Worm (Caenorhabditis elegans) whole organism, young adult: ENCODE data around the gene F31E3.12.

Experiments
- B0019.2 ChIP-seq: fragments of 200-800 bp; sonication (Bioruptor generic); conservative IDR thresholded peaks from 2 replicates; pipeline ENCODE4 v1.3.6; 2022; ENCODE audit warnings: missing genetic modification reagents, missing genetic modification characterization, missing compliant biosample characterization
- C06A6.2 ChIP-seq: fragments of 200-800 bp; sonication (Bioruptor generic); conservative IDR thresholded peaks from 2 replicates; pipeline ENCODE4 v1.3.6; 2022; ENCODE audit warnings: missing genetic modification characterization, missing compliant biosample characterization
- C17E4.6 ChIP-seq: fragments of 200-800 bp; sonication (Bioruptor generic); IDR thresholded peaks from 2 replicates; pipeline ENCODE4 v1.3.6; 2022; ENCODE audit warnings: missing genetic modification reagents, missing genetic modification characterization, missing compliant biosample characterization
- D2030.7 ChIP-seq: fragments of 200-800 bp; sonication (Bioruptor generic); IDR thresholded peaks from 2 replicates; pipeline ENCODE4 v1.3.6; 2022; ENCODE audit warnings: missing genetic modification reagents, missing genetic modification characterization, missing compliant biosample characterization
- F22D6.2 ChIP-seq: sonication (generic microtip); optimal IDR thresholded peaks from 2 replicates; lab custom pipeline; 2016; ENCODE audit warnings: mild to moderate bottlenecking, missing genetic modification characterization, missing compliant biosample characterization
- F33H1.4 ChIP-seq: fragments of 200-800 bp; sonication (Bioruptor generic); IDR thresholded peaks from 2 replicates; pipeline ENCODE4 v1.3.6; 2022; ENCODE audit warnings: missing genetic modification reagents, missing genetic modification characterization, missing compliant biosample characterization
- F39B2.1 ChIP-seq: fragments of 200-800 bp; sonication (Bioruptor generic); IDR thresholded peaks from 2 replicates; pipeline ENCODE4 v1.3.6; 2022; ENCODE audit warnings: missing genetic modification reagents, missing genetic modification characterization, missing compliant biosample characterization
- F49E8.2 ChIP-seq: sonication (generic microtip); optimal IDR thresholded peaks from 3 replicates; lab custom pipeline; 2017; ENCODE audit warnings: missing genetic modification characterization, mild to moderate bottlenecking, missing compliant biosample characterization, antibody characterized with exemption, moderate library complexity; ENCODE audit not compliant: insufficient read depth
- F55B11.4 ChIP-seq: sonication (generic microtip); optimal IDR thresholded peaks from 2 replicates; lab custom pipeline; 2016; ENCODE audit warnings: missing compliant biosample characterization, missing genetic modification characterization, borderline replicate concordance; ENCODE audit not compliant: insufficient read depth
- F57A8.1 ChIP-seq: fragments of 200-800 bp; sonication (Bioruptor generic); optimal IDR thresholded peaks from 2 replicates; lab custom pipeline; 2018; ENCODE audit warnings: mild to moderate bottlenecking, missing genetic modification characterization, moderate library complexity, missing compliant biosample characterization
- T07F8.4 ChIP-seq: sonication (generic microtip); optimal IDR thresholded peaks from 2 replicates; lab custom pipeline; 2016; ENCODE audit warnings: mild to moderate bottlenecking, missing genetic modification characterization, moderate library complexity, missing compliant biosample characterization
- Y53F4B.3 ChIP-seq: fragments of 200-800 bp; sonication (Bioruptor generic); IDR thresholded peaks from 2 replicates; pipeline ENCODE4 v1.3.6; 2022; ENCODE audit warnings: missing genetic modification reagents, missing genetic modification characterization, missing compliant biosample characterization
- Y56A3A.18 ChIP-seq: fragments of 200-800 bp; sonication (Bioruptor generic); IDR thresholded peaks from 2 replicates; pipeline ENCODE4 v1.3.6; 2022; ENCODE audit warnings: missing genetic modification reagents, missing genetic modification characterization, missing compliant biosample characterization
- Y95B8A.8 ChIP-seq: fragments of 200-800 bp; sonication (Bioruptor generic); IDR thresholded peaks from 2 replicates; pipeline ENCODE4 v1.3.6; 2022; ENCODE audit warnings: missing genetic modification reagents, missing genetic modification characterization, missing compliant biosample characterization
- ZK185.1 ChIP-seq: sonication (generic microtip); optimal IDR thresholded peaks from 2 replicates; lab custom pipeline; 2016; ENCODE audit warnings: mild to moderate bottlenecking, missing genetic modification characterization, missing compliant biosample characterization; ENCODE audit not compliant: poor library complexity, severe bottlenecking
- aptf-2 ChIP-seq: fragments of 200-800 bp; sonication (Bioruptor generic); conservative IDR thresholded peaks from 2 replicates; pipeline ENCODE4 v1.3.6; 2022; ENCODE audit warnings: missing genetic modification reagents, missing genetic modification characterization, missing compliant biosample characterization
- athp-1 ChIP-seq: sonication (generic microtip); optimal IDR thresholded peaks from 2 replicates; lab custom pipeline; 2017; ENCODE audit warnings: mild to moderate bottlenecking, missing genetic modification characterization, missing compliant biosample characterization
- attf-3 ChIP-seq: fragments of 200-800 bp; sonication (Bioruptor generic); conservative IDR thresholded peaks from 2 replicates; pipeline ENCODE4 v1.3.6; 2022; ENCODE audit warnings: missing genetic modification reagents, missing genetic modification characterization, missing compliant biosample characterization
- attf-5 ChIP-seq: fragments of 200-800 bp; sonication (Bioruptor generic); optimal IDR thresholded peaks from 2 replicates; lab custom pipeline; 2018; ENCODE audit warnings: mild to moderate bottlenecking, missing genetic modification characterization, missing compliant biosample characterization
- bed-2 ChIP-seq: fragments of 200-800 bp; sonication (Bioruptor generic); IDR thresholded peaks from 2 replicates; pipeline ENCODE4 v1.3.6; 2022; ENCODE audit warnings: missing genetic modification reagents, missing genetic modification characterization, missing compliant biosample characterization
- ccch-3 ChIP-seq: fragments of 200-800 bp; sonication (Bioruptor generic); optimal IDR thresholded peaks from 2 replicates; lab custom pipeline; 2018; ENCODE audit warnings: mild to moderate bottlenecking, missing genetic modification characterization, missing compliant biosample characterization
- cebp-1 ChIP-seq, 2 experiments: fragments of 200-800 bp in 1 of 2; sonication (Bioruptor generic) in 1 of 2; sonication (generic microtip) in 1 of 2; IDR thresholded peaks in 1 of 2; optimal IDR thresholded peaks in 1 of 2; 2 replicates each; pipeline versions ENCODE4 v1.3.6 to Lab custom; 2017 to 2022; ENCODE audit warnings: missing compliant biosample characterization in 2 of 2, missing genetic modification characterization in 2 of 2, mild to moderate bottlenecking in 1 of 2, missing genetic modification reagents in 1 of 2, moderate library complexity in 1 of 2
- ceh-100 ChIP-seq: fragments of 200-800 bp; sonication (Bioruptor generic); IDR thresholded peaks from 2 replicates; pipeline ENCODE4 v1.3.6; 2022; ENCODE audit warnings: missing genetic modification reagents, missing genetic modification characterization, missing compliant biosample characterization
- ceh-79 ChIP-seq: sonication (generic microtip); optimal IDR thresholded peaks from 2 replicates; lab custom pipeline; 2017; ENCODE audit warnings: mild to moderate bottlenecking, missing genetic modification characterization, missing compliant biosample characterization
- chd-7 ChIP-seq: sonication (generic microtip); optimal IDR thresholded peaks from 2 replicates; lab custom pipeline; 2016; ENCODE audit warnings: mild to moderate bottlenecking, missing genetic modification characterization, moderate library complexity, missing compliant biosample characterization
- egrh-3 ChIP-seq: fragments of 200-800 bp; sonication (Bioruptor generic); IDR thresholded peaks from 2 replicates; pipeline ENCODE4 v1.3.6; 2022; ENCODE audit warnings: missing genetic modification reagents, missing genetic modification characterization, missing compliant biosample characterization
- ets-4 ChIP-seq: fragments of 200-800 bp; sonication (Bioruptor generic); optimal IDR thresholded peaks from 2 replicates; lab custom pipeline; 2018; ENCODE audit warnings: mild to moderate bottlenecking, missing genetic modification characterization, missing compliant biosample characterization
- him-1 ChIP-seq: sonication (generic microtip); optimal IDR thresholded peaks from 2 replicates; lab custom pipeline; 2016; ENCODE audit warnings: missing genotype, missing genetic modification reagents, missing genetic modification characterization, missing compliant biosample characterization
- hsf-1 ChIP-seq: fragments of 200-800 bp; sonication (Bioruptor generic); IDR thresholded peaks from 2 replicates; pipeline ENCODE4 v1.3.6; 2022; ENCODE audit warnings: missing genetic modification reagents, missing genetic modification characterization, missing compliant biosample characterization
- let-526 ChIP-seq: fragments of 200-800 bp; sonication (Bioruptor generic); IDR thresholded peaks from 2 replicates; pipeline ENCODE4 v1.3.6; 2022; ENCODE audit warnings: missing genetic modification reagents, missing genetic modification characterization, missing compliant biosample characterization
- lin-35 ChIP-seq, 3 experiments: fragments of 150-350 bp in 2 of 3; sonication (generic microtip) in 1 of 3; optimal IDR thresholded peaks; 2 replicates each; lab custom pipeline; 2014 to 2018; ENCODE audit warnings: missing biosample characterization in 3 of 3, missing genetic modification characterization in 3 of 3, missing genetic modification reagents in 3 of 3
- lin-54 ChIP-seq: fragments of 200-800 bp; sonication (Bioruptor generic); optimal IDR thresholded peaks from 2 replicates; lab custom pipeline; 2018; ENCODE audit warnings: mild to moderate bottlenecking, missing genetic modification characterization, missing compliant biosample characterization
- madf-3 ChIP-seq: fragments of 200-800 bp; sonication (Bioruptor generic); IDR thresholded peaks from 2 replicates; pipeline ENCODE4 v1.3.6; 2022; ENCODE audit warnings: missing genetic modification reagents, missing genetic modification characterization, missing compliant biosample characterization
- mel-28 ChIP-seq: sonication (generic microtip); optimal IDR thresholded peaks from 2 replicates; lab custom pipeline; 2016; ENCODE audit warnings: borderline replicate concordance, mild to moderate bottlenecking, missing genetic modification characterization, missing compliant biosample characterization
- mxl-1 ChIP-seq: sonication (generic microtip); optimal IDR thresholded peaks from 2 replicates; lab custom pipeline; 2016; ENCODE audit warnings: missing genetic modification characterization, missing compliant biosample characterization
- nfyb-1 ChIP-seq: fragments of 200-800 bp; sonication (Bioruptor generic); IDR thresholded peaks from 2 replicates; pipeline ENCODE4 v1.3.6; 2022; ENCODE audit warnings: missing genetic modification reagents, missing genetic modification characterization, missing compliant biosample characterization
- nhr-120 ChIP-seq: fragments of 200-800 bp; sonication (Bioruptor generic); IDR thresholded peaks from 2 replicates; pipeline ENCODE4 v1.3.6; 2022; ENCODE audit warnings: missing genetic modification characterization, missing compliant biosample characterization
- nhr-27 ChIP-seq: fragments of 200-800 bp; sonication (Bioruptor generic); optimal IDR thresholded peaks from 2 replicates; lab custom pipeline; 2018; ENCODE audit warnings: mild to moderate bottlenecking, missing genetic modification characterization, moderate library complexity, missing compliant biosample characterization
- nhr-80 ChIP-seq: sonication (generic microtip); optimal IDR thresholded peaks from 2 replicates; lab custom pipeline; 2016; ENCODE audit warnings: missing genetic modification characterization, missing compliant biosample characterization
- nhr-90 ChIP-seq: sonication (generic microtip); optimal IDR thresholded peaks from 2 replicates; lab custom pipeline; 2016; ENCODE audit warnings: missing genotype, mild to moderate bottlenecking, missing genetic modification characterization, missing compliant biosample characterization
- rcor-1 ChIP-seq: fragments of 200-800 bp; sonication (Bioruptor generic); IDR thresholded peaks from 2 replicates; pipeline ENCODE4 v1.3.6; 2022; ENCODE audit warnings: missing genetic modification reagents, missing genetic modification characterization, missing compliant biosample characterization
- sptf-2 ChIP-seq: fragments of 200-800 bp; sonication (Bioruptor generic); optimal IDR thresholded peaks from 2 replicates; lab custom pipeline; 2018; ENCODE audit warnings: mild to moderate bottlenecking, missing genetic modification characterization, missing compliant biosample characterization
- tbp1 ChIP-seq: fragments of 200-800 bp; sonication (Bioruptor generic); optimal IDR thresholded peaks from 2 replicates; lab custom pipeline; 2018; ENCODE audit warnings: mild to moderate bottlenecking, missing genetic modification characterization, missing compliant biosample characterization
- unc-130 ChIP-seq: sonication (generic microtip); optimal IDR thresholded peaks from 2 replicates; lab custom pipeline; 2016; ENCODE audit warnings: missing genetic modification reagents, missing genetic modification characterization, missing compliant biosample characterization
- xnd-1 ChIP-seq: sonication (generic microtip); optimal IDR thresholded peaks from 2 replicates; lab custom pipeline; 2016; ENCODE audit warnings: missing genotype, missing genetic modification reagents, missing genetic modification characterization, missing compliant biosample characterization
- ztf-22 ChIP-seq: fragments of 200-800 bp; sonication (Bioruptor generic); optimal IDR thresholded peaks from 2 replicates; lab custom pipeline; 2018; ENCODE audit warnings: mild to moderate bottlenecking, missing genetic modification characterization, moderate library complexity, missing compliant biosample characterization
- ztf-26 ChIP-seq: sonication (generic microtip); optimal IDR thresholded peaks from 2 replicates; lab custom pipeline; 2017; ENCODE audit warnings: missing genetic modification characterization, missing compliant biosample characterization
- ztf-3 ChIP-seq: fragments of 200-800 bp; sonication (Bioruptor generic); optimal IDR thresholded peaks from 2 replicates; lab custom pipeline; 2018; ENCODE audit warnings: mild to moderate bottlenecking, missing genetic modification characterization, missing compliant biosample characterization
- ztf-6 ChIP-seq: fragments of 200-800 bp; sonication (Bioruptor generic); IDR thresholded peaks from 2 replicates; pipeline ENCODE4 v1.3.6; 2022; ENCODE audit warnings: missing genetic modification reagents, missing genetic modification characterization, missing compliant biosample characterization

The F31E3.12 gene

DNA sequence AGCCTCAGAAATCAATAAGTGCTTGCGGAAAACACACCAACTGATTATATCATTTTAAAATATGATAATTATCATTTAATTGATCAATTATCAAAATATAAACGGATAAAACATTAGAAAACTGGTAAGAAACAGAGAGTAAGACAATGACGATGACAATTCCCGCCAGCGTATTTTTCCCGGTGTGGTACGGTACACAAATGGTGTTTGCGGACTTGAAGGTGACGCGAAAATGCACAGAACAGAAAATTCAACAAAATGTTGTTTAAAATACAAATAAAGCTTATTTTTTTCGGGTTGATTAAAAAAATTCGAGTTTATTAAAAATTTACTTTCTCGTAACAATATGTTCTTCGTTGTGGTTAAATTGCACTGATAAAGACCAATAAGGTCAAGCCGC lies 8.0 kb upstream of the F31E3.12 start (continued):
- TF ChIP-seq Y56A3A.18 (GFP tag; lab: Robert Waterston, UW) (no peak), ztf-3 (GFP tag; lab: Kevin White, UChicago) (no peak), him-1 (tag; lab: Kevin White, UChicago) (peak; percentile 86), let-526 (GFP tag; lab: Robert Waterston, UW) (no peak), F49E8.2 (tag; lab: Kevin White, UChicago) (peak; percentile 13), lin-35 (GFP tag; optimal IDR thresholded peaks at IDR 0.05; lab: Kevin White, UChicago) (peak in 1 of 3 experiments; percentile 51), chd-7 (tag; lab: Kevin White, UChicago) (no peak), C17E4.6 (GFP tag; lab: Robert Waterston, UW) (no peak), unc-130 (peak; percentile 46), D2030.7 (peak; percentile 69), tbp1 (GFP tag; lab: Kevin White, UChicago) (peak; percentile 19), rcor-1 (GFP tag; lab: Robert Waterston, UW) (peak; percentile 33; the same call in 1 of the 2 replicates), ccch-3 (GFP tag; lab: Kevin White, UChicago) (no peak), nhr-90 (tag; lab: Kevin White, UChicago) (no peak), ets-4 (no peak), mxl-1 (tag; lab: Kevin White, UChicago) (no peak), lin-54 (GFP tag; lab: Kevin White, UChicago) (peak; percentile 64), B0019.2 (GFP tag; lab: Robert Waterston, UW) (0 out of 2 replicates have a peak, but pooled peaks have one; percentile 5), C06A6.2 (GFP tag; lab: Robert Waterston, UW) (no peak), Y95B8A.8 (GFP tag; lab: Robert Waterston, UW) (0 out of 2 replicates have a peak, but pooled peaks have one; percentile 7), attf-5 (GFP tag; lab: Kevin White, UChicago) (no peak), ztf-26 (tag; lab: Kevin White, UChicago) (no peak), attf-3 (GFP tag; lab: Robert Waterston, UW) (peak; percentile 71), athp-1 (no peak), nhr-120 (GFP tag; lab: Robert Waterston, UW) (no peak), nhr-80 (tag; lab: Kevin White, UChicago) (no peak), ZK185.1 (tag; lab: Kevin White, UChicago) (no peak), aptf-2 (GFP tag; lab: Robert Waterston, UW) (no peak), xnd-1 (peak; percentile 75), madf-3 (GFP tag; lab: Robert Waterston, UW) (peak; percentile 77), T07F8.4 (tag; lab: Kevin White, UChicago) (no peak), ceh-79 (tag; lab: Kevin White, UChicago) (no peak), nfyb-1 (GFP tag; lab: Robert Waterston, UW) (no peak), F39B2.1 (GFP tag; lab: Robert Waterston, UW) (no peak), F55B11.4 (tag; lab: Kevin White, UChicago) (no peak), cebp-1 (GFP tag; IDR thresholded peaks at IDR 0.05; lab: Robert Waterston, UW) (no peak), cebp-1 (tag; optimal IDR thresholded peaks at IDR 0.05; lab: Kevin White, UChicago) (peak; percentile 17), F33H1.4 (GFP tag; lab: Robert Waterston, UW) (peak; percentile 72), F22D6.2 (tag; lab: Kevin White, UChicago) (no peak), sptf-2 (GFP tag; lab: Kevin White, UChicago) (no peak), ceh-100 (GFP tag; lab: Robert Waterston, UW) (no peak), ztf-22 (GFP tag; lab: Kevin White, UChicago) (no peak), F57A8.1 (GFP tag; lab: Kevin White, UChicago) (no peak), bed-2 (no peak), mel-28 (tag; lab: Kevin White, UChicago) (no peak), Y53F4B.3 (GFP tag; lab: Robert Waterston, UW) (no peak), egrh-3 (GFP tag; lab: Robert Waterston, UW) (no peak), nhr-27 (tag; lab: Kevin White, UChicago) (no peak), ztf-6 (no peak), hsf-1 (GFP tag; lab: Robert Waterston, UW) (no peak)
